Fruit fly (Drosophila melanogaster) whole organism, wandering third instar larva: ENCODE measurements around the gene Qsox2.

Experiments
- Abd-B ChIP-seq: fragments of >200 bp; optimal IDR thresholded peaks from 2 replicates; lab custom pipeline; 2017; ENCODE audit warnings: missing biosample characterization, missing genetic modification characterization
- CG32264 ChIP-seq: fragments of 200-800 bp; sonication (Bioruptor generic); optimal IDR thresholded peaks from 2 replicates; lab custom pipeline; 2016; ENCODE audit warnings: missing biosample characterization, missing genetic modification characterization
- CG9705 ChIP-seq: fragments of 200-800 bp; sonication (Bioruptor generic); optimal IDR thresholded peaks from 2 replicates; lab custom pipeline; 2018; ENCODE audit warnings: missing biosample characterization, mild to moderate bottlenecking, missing genetic modification characterization
- CrebA ChIP-seq: fragments of 200-800 bp; sonication (Bioruptor generic); optimal IDR thresholded peaks from 2 replicates; lab custom pipeline; 2016; ENCODE audit warnings: missing biosample characterization, mild to moderate bottlenecking, missing genetic modification characterization, borderline replicate concordance
- Dfd ChIP-seq: fragments of >200 bp; optimal IDR thresholded peaks from 2 replicates; lab custom pipeline; 2017; ENCODE audit warnings: missing biosample characterization, missing genetic modification characterization
- Dif ChIP-seq: fragments of 200-275, 200-300 bp; sonication (Bioruptor generic); optimal IDR thresholded peaks from 2 replicates; lab custom pipeline; 2018; ENCODE audit warnings: missing biosample characterization, missing genetic modification characterization; ENCODE audit not compliant: partially characterized antibody
- GATAd ChIP-seq: sonication (Bioruptor generic); optimal IDR thresholded peaks from 2 replicates; lab custom pipeline; 2016; ENCODE audit warnings: missing biosample characterization, missing genetic modification characterization
- HLH106 ChIP-seq: fragments of 200-800 bp; optimal IDR thresholded peaks from 3 replicates; lab custom pipeline; 2019; ENCODE audit warnings: missing biosample characterization, mild to moderate bottlenecking, missing genetic modification characterization, moderate library complexity
- Hnf4 ChIP-seq: fragments of 200-800 bp; sonication (Bioruptor generic); optimal IDR thresholded peaks from 2 replicates; lab custom pipeline; 2016; ENCODE audit warnings: missing biosample characterization, mild to moderate bottlenecking, missing genetic modification characterization
- Hr78 ChIP-seq: fragments of >200 bp; optimal IDR thresholded peaks from 2 replicates; lab custom pipeline; 2017; ENCODE audit warnings: missing biosample characterization, missing genetic modification characterization
- Jra ChIP-seq: sonication (Bioruptor generic); optimal IDR thresholded peaks from 2 replicates; lab custom pipeline; 2016; ENCODE audit warnings: missing biosample characterization, missing genetic modification characterization
- Mio ChIP-seq: sonication (Bioruptor generic); optimal IDR thresholded peaks from 2 replicates; lab custom pipeline; 2016; ENCODE audit warnings: missing biosample characterization, missing genetic modification characterization
- Myc ChIP-seq: fragments of >200 bp; optimal IDR thresholded peaks from 2 replicates; lab custom pipeline; 2017
- N ChIP-seq: fragments of >200 bp; optimal IDR thresholded peaks from 2 replicates; lab custom pipeline; 2018; ENCODE audit warnings: missing biosample characterization, missing external identifiers, missing genetic modification characterization
- OdsH ChIP-seq: fragments of 200-800 bp; sonication (Bioruptor generic); optimal IDR thresholded peaks from 2 replicates; lab custom pipeline; 2016; ENCODE audit warnings: missing biosample characterization, mild to moderate bottlenecking, missing genetic modification characterization
- Rel ChIP-seq, 2 experiments: fragments of 200-800 bp; sonication (Bioruptor generic) in 1 of 2; optimal IDR thresholded peaks; 2 replicates in 1 of 2; 3 replicates in 1 of 2; lab custom pipeline; 2016 to 2019; ENCODE audit warnings: mild to moderate bottlenecking in 2 of 2, missing biosample characterization in 2 of 2, missing genetic modification characterization in 2 of 2, moderate library complexity in 1 of 2
- Sp1 ChIP-seq: fragments of 200-800 bp; sonication (Bioruptor generic); optimal IDR thresholded peaks from 3 replicates; lab custom pipeline; 2019; ENCODE audit warnings: missing biosample characterization, mild to moderate bottlenecking, missing genetic modification characterization, moderate library complexity
- Vsx2 ChIP-seq: fragments of 200-300, 225-300 bp; sonication (Bioruptor generic); optimal IDR thresholded peaks from 2 replicates; lab custom pipeline; 2018; ENCODE audit warnings: missing biosample characterization, missing genetic modification characterization; ENCODE audit not compliant: partially characterized antibody
- br ChIP-seq: fragments of 200-800 bp; sonication (Bioruptor generic); optimal IDR thresholded peaks from 2 replicates; lab custom pipeline; 2016; ENCODE audit warnings: missing biosample characterization, missing genetic modification characterization
- dl ChIP-seq, 2 experiments: fragments of 175-275, 200-275 bp in 1 of 2; fragments of 200-275 bp in 1 of 2; sonication (Bioruptor generic); optimal IDR thresholded peaks; lab custom pipeline; 2018; ENCODE audit warnings: mild to moderate bottlenecking in 2 of 2, missing biosample characterization in 2 of 2, missing genetic modification characterization in 2 of 2, moderate library complexity in 2 of 2; ENCODE audit not compliant: partially characterized antibody in 2 of 2, insufficient read depth in 1 of 2
- dmrt93B ChIP-seq: fragments of 200-800 bp; sonication (Bioruptor generic); optimal IDR thresholded peaks from 2 replicates; lab custom pipeline; 2018; ENCODE audit warnings: missing biosample characterization, mild to moderate bottlenecking, missing genetic modification characterization
- dsf ChIP-seq: sonication (Bioruptor generic); optimal IDR thresholded peaks from 2 replicates; lab custom pipeline; 2016; ENCODE audit warnings: missing biosample characterization, missing genetic modification characterization, borderline replicate concordance
- ey ChIP-seq: fragments of 200-800 bp; sonication (Bioruptor generic); optimal IDR thresholded peaks from 2 replicates; lab custom pipeline; 2016; ENCODE audit warnings: missing biosample characterization, missing genetic modification characterization
- foxo ChIP-seq, 2 experiments: fragments of 200-800 bp; sonication (Bioruptor generic); optimal IDR thresholded peaks; 2 replicates in 1 of 2; 3 replicates in 1 of 2; lab custom pipeline; 2016 to 2017; ENCODE audit warnings: missing biosample characterization in 2 of 2, missing genetic modification characterization in 2 of 2
- fru ChIP-seq: fragments of 200-800 bp; sonication (Bioruptor generic); optimal IDR thresholded peaks from 3 replicates; lab custom pipeline; 2016; ENCODE audit warnings: missing biosample characterization, mild to moderate bottlenecking, missing genetic modification characterization
- h ChIP-seq: fragments of 200-800 bp; sonication (Bioruptor generic); optimal IDR thresholded peaks from 3 replicates; lab custom pipeline; 2016; ENCODE audit warnings: missing biosample characterization, mild to moderate bottlenecking, missing genetic modification characterization
- jim ChIP-seq: fragments of 175-275, 200-325 bp; sonication (Bioruptor generic); optimal IDR thresholded peaks from 2 replicates; lab custom pipeline; 2016; ENCODE audit warnings: missing biosample characterization, mild to moderate bottlenecking, missing genetic modification characterization
- lola ChIP-seq: fragments of >200 bp; optimal IDR thresholded peaks from 2 replicates; lab custom pipeline; 2017; ENCODE audit warnings: missing biosample characterization, missing genetic modification characterization
- pan ChIP-seq: fragments of >200 bp; optimal IDR thresholded peaks from 2 replicates; lab custom pipeline; 2017
- psq ChIP-seq: fragments of 200-800 bp; sonication (Bioruptor generic); optimal IDR thresholded peaks from 3 replicates; lab custom pipeline; 2017; ENCODE audit warnings: missing biosample characterization, mild to moderate bottlenecking, missing genetic modification characterization, moderate library complexity
- rgr ChIP-seq: fragments of 200-800 bp; sonication (Bioruptor generic); optimal IDR thresholded peaks from 3 replicates; lab custom pipeline; 2016; ENCODE audit warnings: missing biosample characterization, mild to moderate bottlenecking, missing genetic modification characterization
- sage ChIP-seq: fragments of 200-800 bp; sonication (Bioruptor generic); optimal IDR thresholded peaks from 2 replicates; lab custom pipeline; 2016; ENCODE audit warnings: missing biosample characterization, mild to moderate bottlenecking, missing genetic modification characterization
- sv ChIP-seq: fragments of 200-800 bp; sonication (Bioruptor generic); optimal IDR thresholded peaks from 3 replicates; lab custom pipeline; 2016; ENCODE audit warnings: missing biosample characterization, missing genetic modification characterization
- tai ChIP-seq: sonication (Bioruptor generic); optimal IDR thresholded peaks from 2 replicates; lab custom pipeline; 2016; ENCODE audit warnings: missing biosample characterization, missing genetic modification characterization

The Qsox2 gene

DNA sequence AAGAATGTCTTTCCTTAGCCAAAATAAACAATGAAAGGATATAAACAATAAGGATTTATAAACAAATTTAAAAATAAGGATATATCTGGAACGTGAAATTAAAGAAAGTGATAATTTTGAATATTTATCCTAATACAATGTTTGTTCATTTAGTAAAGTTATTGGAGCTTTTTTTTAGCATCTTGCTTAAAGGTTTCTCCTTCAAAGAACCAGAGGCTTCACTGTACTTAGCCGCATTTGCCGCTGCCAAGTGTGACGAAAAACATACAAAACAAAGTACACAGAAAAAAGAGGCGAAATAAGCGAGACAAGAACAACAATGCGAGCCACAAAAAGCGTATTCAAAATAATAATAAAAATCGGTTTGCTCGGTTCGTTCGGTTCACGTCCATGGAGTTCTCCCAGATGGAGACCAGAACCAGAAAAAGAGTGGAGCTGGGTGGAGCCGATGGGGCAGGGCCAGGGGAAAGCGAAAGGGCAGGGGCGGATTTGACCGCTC is 27.9 kb downstream of the Qsox2 start (continued):
- TF ChIP-seq dl (GFP tag; optimal IDR thresholded peaks at IDR 0.05; lab: Kevin White, UChicago; ENCODE audit: insufficient read depth in 1 of 2, partially characterized antibody in 2 of 2) (no peak), Rel (GFP tag; optimal IDR thresholded peaks at IDR 0.05; lab: Kevin White, UChicago) (no peak), Rel (tag; optimal IDR thresholded peaks at IDR 0.05; lab: Kevin White, UChicago) (no peak), Abd-B (GFP tag; lab: Kevin White, UChicago) (no peak), jim (GFP tag; lab: Kevin White, UChicago) (no peak), CG9705 (peak; percentile 66), tai (GFP tag; lab: Kevin White, UChicago) (no peak), h (GFP tag; lab: Kevin White, UChicago) (peak; percentile 87), fru (GFP tag; lab: Kevin White, UChicago) (peak; percentile 88), br (GFP tag; lab: Kevin White, UChicago) (peak; percentile 85), Sp1 (GFP tag; lab: Kevin White, UChicago) (peak; percentile 89), sage (GFP tag; lab: Kevin White, UChicago) (no peak), dmrt93B (GFP tag; lab: Kevin White, UChicago) (peak; percentile 86), Mio (GFP tag; lab: Kevin White, UChicago) (peak; percentile 22), psq (GFP tag; lab: Kevin White, UChicago) (peak; percentile 90)

DNA sequence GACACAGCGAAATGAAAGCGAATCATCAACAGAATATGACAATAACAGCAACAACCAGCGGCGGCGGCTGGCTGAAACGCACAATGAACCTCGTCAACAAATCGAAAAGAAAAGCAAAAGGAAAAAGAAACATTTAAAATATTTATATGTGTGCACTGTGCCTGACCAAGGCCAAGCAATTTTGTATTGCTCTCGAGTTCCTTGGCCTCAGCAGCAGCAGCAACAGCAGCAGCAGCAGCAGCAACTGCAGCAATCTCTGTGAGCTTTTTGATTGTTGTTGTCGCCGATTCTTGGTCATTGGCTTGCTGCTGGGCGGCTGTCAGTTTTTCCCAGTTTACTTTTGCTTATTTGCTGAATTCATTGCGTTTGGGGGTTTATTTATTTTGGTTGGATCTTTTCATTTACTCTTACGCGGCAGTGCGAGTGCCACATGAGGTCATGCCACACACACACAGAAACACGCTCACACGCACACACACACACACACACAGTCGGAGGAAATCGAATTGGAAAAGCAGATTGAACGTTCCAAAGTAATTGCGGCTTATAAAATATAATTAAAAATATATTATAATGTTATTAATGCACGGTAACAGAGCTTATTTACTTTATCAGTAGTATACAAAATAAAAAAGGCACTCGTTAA is 30.6 kb downstream of the Qsox2 start:
- peak; percentile 21 for TF ChIP-seq rgr (GFP tag; lab: Kevin White, UChicago)
- no peak for TF ChIP-seq jim (GFP tag; lab: Kevin White, UChicago)
- TF ChIP-seq sage (GFP tag; lab: Kevin White, UChicago) = no peak
- no peak for TF ChIP-seq HLH106
- peak; percentile 28 for TF ChIP-seq br (GFP tag; lab: Kevin White, UChicago)
- TF ChIP-seq Hnf4 (GFP tag; lab: Kevin White, UChicago) = peak; percentile 3
- TF ChIP-seq Rel (GFP tag; optimal IDR thresholded peaks at IDR 0.05; lab: Kevin White, UChicago) = no peak
- peak; percentile 50 for TF ChIP-seq Rel (tag; optimal IDR thresholded peaks at IDR 0.05; lab: Kevin White, UChicago)
- peak; percentile 88 for TF ChIP-seq Dfd (GFP tag; lab: Kevin White, UChicago)
- TF ChIP-seq psq (GFP tag; lab: Kevin White, UChicago) = peak; percentile 38
- TF ChIP-seq CrebA (GFP tag; lab: Kevin White, UChicago) = no peak
- TF ChIP-seq Vsx2 (GFP tag; lab: Kevin White, UChicago) = no peak
- TF ChIP-seq fru (GFP tag; lab: Kevin White, UChicago) = no peak
- TF ChIP-seq tai (GFP tag; lab: Kevin White, UChicago) = no peak
- TF ChIP-seq, all 38 proteins: peak for 6

DNA sequence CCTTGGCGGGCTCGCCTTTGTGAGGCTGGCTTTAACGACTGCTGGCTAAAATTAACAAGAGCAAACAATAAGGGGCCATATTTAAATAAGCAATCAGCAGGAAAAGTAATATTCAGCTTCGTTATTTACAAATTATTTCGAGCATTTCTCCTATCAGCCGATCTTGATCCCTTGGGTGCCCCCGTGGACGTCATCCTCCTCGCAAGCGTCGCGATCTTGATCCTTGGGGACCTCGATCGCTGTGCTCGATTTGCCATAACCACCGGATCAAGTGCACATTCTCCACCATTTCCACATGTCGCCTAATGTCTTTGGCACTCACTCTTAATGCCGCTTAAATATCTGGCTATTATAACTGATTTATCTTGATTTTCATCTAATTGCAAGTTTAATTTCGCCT is 31.1 kb downstream of the Qsox2 start:
- no peak for TF ChIP-seq Dfd (GFP tag; lab: Kevin White, UChicago)
- no peak for TF ChIP-seq ey
- TF ChIP-seq GATAd (GFP tag; lab: Kevin White, UChicago) = no peak
- TF ChIP-seq CG9705 = no peak
- TF ChIP-seq foxo (GFP tag; optimal IDR thresholded peaks at IDR 0.05; lab: Kevin White, UChicago) = no peak
- TF ChIP-seq Dif = no peak
- no peak for TF ChIP-seq h (GFP tag; lab: Kevin White, UChicago)
- TF ChIP-seq sage (GFP tag; lab: Kevin White, UChicago) = no peak
- no peak for TF ChIP-seq dmrt93B (GFP tag; lab: Kevin White, UChicago)
- no peak for TF ChIP-seq rgr (GFP tag; lab: Kevin White, UChicago)
- TF ChIP-seq sv (GFP tag; lab: Kevin White, UChicago) = no peak
- no peak for TF ChIP-seq dl (GFP tag; optimal IDR thresholded peaks at IDR 0.05; lab: Kevin White, UChicago; ENCODE audit: insufficient read depth in 1 of 2, partially characterized antibody in 2 of 2)
- TF ChIP-seq Vsx2 (GFP tag; lab: Kevin White, UChicago) = no peak
- no peak for TF ChIP-seq CG32264 (GFP tag; lab: Kevin White, UChicago)
- no peak for TF ChIP-seq tai (GFP tag; lab: Kevin White, UChicago)
- no peak for TF ChIP-seq psq (GFP tag; lab: Kevin White, UChicago)
- no peak for TF ChIP-seq lola (GFP tag; lab: Kevin White, UChicago)

DNA sequence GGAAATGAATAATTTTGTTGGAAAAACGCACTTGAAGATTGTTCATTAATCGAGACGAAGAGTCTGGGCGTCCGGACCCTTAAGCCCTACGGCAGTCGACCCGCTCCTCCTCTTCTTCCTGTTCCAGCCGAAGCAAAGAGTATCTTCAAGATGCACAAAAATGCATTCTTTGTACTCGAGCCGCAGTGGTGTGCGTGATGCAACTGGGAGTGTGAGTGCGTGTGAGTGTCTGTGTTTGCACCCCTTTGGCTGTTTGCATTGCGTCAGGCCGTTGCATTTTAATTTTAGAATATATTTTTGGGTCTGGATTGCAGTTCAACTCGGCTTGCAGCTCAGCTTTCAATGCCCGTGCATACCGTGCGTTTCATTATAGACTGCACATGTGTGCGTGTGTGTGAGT is 32.2 kb downstream of the Qsox2 start:
- TF ChIP-seq Hr78 (GFP tag; lab: Kevin White, UChicago) = no peak
- TF ChIP-seq dsf = no peak
- TF ChIP-seq lola (GFP tag; lab: Kevin White, UChicago) = no peak
- TF ChIP-seq OdsH (GFP tag; lab: Kevin White, UChicago) = no peak
- no peak for TF ChIP-seq Myc (lab: Kevin White, UChicago)
- TF ChIP-seq sage (GFP tag; lab: Kevin White, UChicago) = no peak
- TF ChIP-seq rgr (GFP tag; lab: Kevin White, UChicago) = no peak
- no peak for TF ChIP-seq dmrt93B (GFP tag; lab: Kevin White, UChicago)
- no peak for TF ChIP-seq Jra (GFP tag; lab: Kevin White, UChicago)
- TF ChIP-seq N (GFP tag; lab: Kevin White, UChicago) = no peak
- TF ChIP-seq CG32264 (GFP tag; lab: Kevin White, UChicago) = no peak
- TF ChIP-seq h (GFP tag; lab: Kevin White, UChicago) = no peak
- TF ChIP-seq Dif = no peak
- TF ChIP-seq CG9705 = no peak
- no peak for TF ChIP-seq pan (lab: Kevin White, UChicago)
- TF ChIP-seq dl (GFP tag; optimal IDR thresholded peaks at IDR 0.05; lab: Kevin White, UChicago; ENCODE audit: insufficient read depth in 1 of 2, partially characterized antibody in 2 of 2) = no peak
- TF ChIP-seq Mio (GFP tag; lab: Kevin White, UChicago) = no peak
- no peak for TF ChIP-seq foxo (GFP tag; optimal IDR thresholded peaks at IDR 0.05; lab: Kevin White, UChicago)
